Fruit fly (Drosophila melanogaster) whole organism, embryonic: ENCODE data around the gene CG7557.

Experiments
- Adf1 ChIP-seq: fragments of 200-800 bp; sonication (Bioruptor generic); IDR thresholded peaks from 2 replicates; pipeline ENCODE4 v1.3.6; 2022; ENCODE audit warnings: missing biosample characterization, missing genetic modification characterization
- Asciz ChIP-seq: fragments of 200-800 bp; sonication (Bioruptor generic); optimal IDR thresholded peaks from 2 replicates; lab custom pipeline; 2017; ENCODE audit warnings: missing biosample characterization, mild to moderate bottlenecking, missing genetic modification characterization, missing genetic modification reagents
- B-H1 ChIP-seq: fragments of 200-800 bp; sonication (Bioruptor generic); IDR thresholded peaks from 3 replicates; pipeline ENCODE4 v1.3.6; 2022; ENCODE audit warnings: missing biosample characterization, missing genetic modification characterization
- Bdp1 ChIP-seq: fragments of 200-800 bp; sonication (Bioruptor generic); optimal IDR thresholded peaks from 3 replicates; lab custom pipeline; 2016; ENCODE audit warnings: missing biosample characterization, missing genetic modification characterization
- C15 ChIP-seq: fragments of 200-800 bp; sonication (Bioruptor generic); IDR thresholded peaks from 3 replicates; pipeline ENCODE4 v1.3.6; 2022; ENCODE audit warnings: missing biosample characterization, missing genetic modification characterization
- CG10147 ChIP-seq: fragments of 200-800 bp; sonication (Bioruptor generic); optimal IDR thresholded peaks from 2 replicates; lab custom pipeline; 2019; ENCODE audit warnings: missing biosample characterization, mild to moderate bottlenecking, missing genetic modification characterization, moderate library complexity
- CG11398 ChIP-seq: fragments of 200-800 bp; sonication (Bioruptor generic); optimal IDR thresholded peaks from 2 replicates; lab custom pipeline; 2016; ENCODE audit warnings: missing biosample characterization, missing genetic modification characterization
- CG11695 ChIP-seq: fragments of 200-800 bp; sonication (Bioruptor generic); IDR thresholded peaks from 3 replicates; pipeline ENCODE4 v1.3.6; 2022; ENCODE audit warnings: missing biosample characterization, missing genetic modification characterization
- CG12299 ChIP-seq: fragments of 200-800 bp; sonication (Bioruptor generic); optimal IDR thresholded peaks from 2 replicates; lab custom pipeline; 2018; ENCODE audit warnings: missing biosample characterization, mild to moderate bottlenecking, missing genetic modification characterization
- CG13123 ChIP-seq: fragments of 200-800 bp; sonication (Bioruptor generic); optimal IDR thresholded peaks from 2 replicates; lab custom pipeline; 2016; ENCODE audit warnings: missing biosample characterization, missing genetic modification characterization
- CG13424 ChIP-seq: fragments of 200-800 bp; sonication (Bioruptor generic); optimal IDR thresholded peaks from 2 replicates; lab custom pipeline; 2019; ENCODE audit warnings: missing biosample characterization, mild to moderate bottlenecking, missing genetic modification characterization, moderate library complexity
- CG13624 ChIP-seq: fragments of 200-800 bp; sonication (Bioruptor generic); optimal IDR thresholded peaks from 2 replicates; lab custom pipeline; 2016; ENCODE audit warnings: missing biosample characterization, missing genetic modification characterization
- CG13894 ChIP-seq: fragments of 200-800 bp; sonication (Bioruptor generic); optimal IDR thresholded peaks from 3 replicates; lab custom pipeline; 2018; ENCODE audit warnings: missing biosample characterization, mild to moderate bottlenecking, missing genetic modification characterization, moderate library complexity
- CG15073 ChIP-seq: fragments of 200-800 bp; sonication (Bioruptor generic); optimal IDR thresholded peaks from 2 replicates; lab custom pipeline; 2016; ENCODE audit warnings: missing biosample characterization, missing genetic modification characterization
- CG15514 ChIP-seq: fragments of 200-800 bp; sonication (Bioruptor generic); optimal IDR thresholded peaks from 3 replicates; lab custom pipeline; 2017; ENCODE audit warnings: missing biosample characterization, missing genetic modification characterization, mild to moderate bottlenecking, moderate library complexity, missing genetic modification reagents
- CG17186 ChIP-seq: fragments of 200-800 bp; sonication (Bioruptor generic); optimal IDR thresholded peaks from 3 replicates; lab custom pipeline; 2017; ENCODE audit warnings: missing biosample characterization, missing genetic modification reagents, missing genetic modification characterization
- CG17359 ChIP-seq: fragments of 200-800 bp; sonication (Bioruptor generic); optimal IDR thresholded peaks from 3 replicates; lab custom pipeline; 2018; ENCODE audit warnings: missing biosample characterization, mild to moderate bottlenecking, missing genetic modification characterization, moderate library complexity
- CG1792 ChIP-seq: fragments of 200-800 bp; sonication (Bioruptor generic); optimal IDR thresholded peaks from 2 replicates; lab custom pipeline; 2016; ENCODE audit warnings: missing biosample characterization, missing genetic modification characterization
- CG1832 ChIP-seq: fragments of 200-800 bp; sonication (Bioruptor generic); optimal IDR thresholded peaks from 2 replicates; lab custom pipeline; 2017; ENCODE audit warnings: missing biosample characterization, mild to moderate bottlenecking, missing genetic modification characterization, inconsistent platforms
- CG18764 ChIP-seq: fragments of 200-800 bp; sonication (Bioruptor generic); optimal IDR thresholded peaks from 3 replicates; lab custom pipeline; 2016; ENCODE audit warnings: missing biosample characterization, missing genetic modification characterization
- CG31388 ChIP-seq: fragments of 200-800 bp; sonication (Bioruptor generic); optimal IDR thresholded peaks from 2 replicates; lab custom pipeline; 2016; ENCODE audit warnings: missing biosample characterization, missing genetic modification characterization
- CG5245 ChIP-seq: fragments of 200-800 bp; sonication (Bioruptor generic); optimal IDR thresholded peaks from 3 replicates; lab custom pipeline; 2016; ENCODE audit warnings: missing biosample characterization, missing genetic modification characterization
- CG6254 ChIP-seq: fragments of 200-800 bp; sonication (Bioruptor generic); optimal IDR thresholded peaks from 3 replicates; lab custom pipeline; 2017; ENCODE audit warnings: mild to moderate bottlenecking, missing biosample characterization, missing genetic modification reagents, missing genetic modification characterization
- CG7372 ChIP-seq: fragments of 200-800 bp; sonication (Bioruptor generic); IDR thresholded peaks from 2 replicates; pipeline ENCODE4 v1.3.6; 2022; ENCODE audit warnings: missing biosample characterization, missing genetic modification characterization
- CG8765 ChIP-seq: fragments of 200-800 bp; sonication (Bioruptor generic); IDR thresholded peaks from 2 replicates; pipeline ENCODE4 v1.3.6; 2022; ENCODE audit warnings: missing biosample characterization, missing genetic modification characterization
- CrebB ChIP-seq: fragments of 200-800 bp; sonication (Bioruptor generic); optimal IDR thresholded peaks from 3 replicates; lab custom pipeline; 2018; ENCODE audit warnings: missing biosample characterization, mild to moderate bottlenecking, missing genetic modification characterization
- Deaf1 ChIP-seq: fragments of 200-800 bp; optimal IDR thresholded peaks from 3 replicates; lab custom pipeline; 2019; ENCODE audit warnings: missing biosample characterization, mild to moderate bottlenecking, missing genetic modification characterization, moderate library complexity
- Fer3 ChIP-seq: fragments of 200-800 bp; sonication (Bioruptor generic); optimal IDR thresholded peaks from 2 replicates; lab custom pipeline; 2018; ENCODE audit warnings: missing biosample characterization, mild to moderate bottlenecking, missing genetic modification characterization, moderate library complexity
- Hr78 ChIP-seq, 2 experiments: fragments of 200-800 bp in 1 of 2; fragments of >200 bp in 1 of 2; sonication (Bioruptor generic) in 1 of 2; optimal IDR thresholded peaks; 2 replicates each; lab custom pipeline; 2017 to 2019; ENCODE audit warnings: missing biosample characterization in 2 of 2, missing genetic modification characterization in 2 of 2, mild to moderate bottlenecking in 1 of 2, moderate library complexity in 1 of 2
- MESR4 ChIP-seq: fragments of 200-800 bp; sonication (Bioruptor generic); optimal IDR thresholded peaks from 2 replicates; lab custom pipeline; 2018; ENCODE audit warnings: missing biosample characterization, mild to moderate bottlenecking, missing genetic modification characterization, moderate library complexity
- NC2α ChIP-seq: fragments of 200-800 bp; sonication (Bioruptor generic); optimal IDR thresholded peaks from 2 replicates; lab custom pipeline; 2016; ENCODE audit warnings: missing biosample characterization, missing genetic modification characterization
- Nf-YA ChIP-seq: fragments of 200-800 bp; sonication (Bioruptor generic); IDR thresholded peaks from 2 replicates; pipeline ENCODE4 v1.3.6; 2022; ENCODE audit warnings: missing biosample characterization, missing genetic modification characterization
- PHDP ChIP-seq: fragments of 200-800 bp; sonication (Bioruptor generic); optimal IDR thresholded peaks from 3 replicates; lab custom pipeline; 2018; ENCODE audit warnings: missing biosample characterization, mild to moderate bottlenecking, missing genetic modification characterization, moderate library complexity
- Xbp1 ChIP-seq: fragments of 200-800 bp; sonication (Bioruptor generic); optimal IDR thresholded peaks from 3 replicates; lab custom pipeline; 2016; ENCODE audit warnings: missing biosample characterization, mild to moderate bottlenecking, missing genetic modification characterization
- ash1 ChIP-seq: fragments of 200-800 bp; sonication (Bioruptor generic); optimal IDR thresholded peaks from 2 replicates; lab custom pipeline; 2018; ENCODE audit warnings: missing biosample characterization, mild to moderate bottlenecking, missing genetic modification characterization
- az2 ChIP-seq: fragments of 200-800 bp; sonication (Bioruptor generic); optimal IDR thresholded peaks from 3 replicates; lab custom pipeline; 2016; ENCODE audit warnings: missing biosample characterization, missing genetic modification characterization
- cato ChIP-seq: fragments of 200-800 bp; sonication (Bioruptor generic); optimal IDR thresholded peaks from 2 replicates; lab custom pipeline; 2016; ENCODE audit warnings: missing biosample characterization, missing genetic modification characterization, borderline replicate concordance
- dati ChIP-seq: fragments of 200-800 bp; sonication (Bioruptor generic); IDR thresholded peaks from 2 replicates; pipeline ENCODE4 v1.3.6; 2022; ENCODE audit warnings: missing biosample characterization, missing genetic modification characterization
- fd64A ChIP-seq: fragments of 200-800 bp; sonication (Bioruptor generic); optimal IDR thresholded peaks from 3 replicates; lab custom pipeline; 2018; ENCODE audit warnings: missing biosample characterization, mild to moderate bottlenecking, missing genetic modification characterization
- jing ChIP-seq: fragments of 200-800 bp; sonication (Bioruptor generic); optimal IDR thresholded peaks from 2 replicates; lab custom pipeline; 2018; ENCODE audit warnings: missing biosample characterization, mild to moderate bottlenecking, missing genetic modification characterization
- luna ChIP-seq: fragments of 200-800 bp; sonication (Bioruptor generic); optimal IDR thresholded peaks from 2 replicates; lab custom pipeline; 2016; ENCODE audit warnings: missing biosample characterization, missing genetic modification characterization
- mirr ChIP-seq: fragments of 200-800 bp; sonication (Bioruptor generic); optimal IDR thresholded peaks from 3 replicates; lab custom pipeline; 2018; ENCODE audit warnings: missing biosample characterization, mild to moderate bottlenecking, missing genetic modification characterization
- onecut ChIP-seq: fragments of 200-800 bp; sonication (Bioruptor generic); IDR thresholded peaks from 2 replicates; pipeline ENCODE4 v1.3.6; 2022; ENCODE audit warnings: missing biosample characterization, missing genetic modification characterization
- prd ChIP-seq, 3 experiments: fragments of >200 bp in 2 of 3; fragments of 200-800 bp in 1 of 3; sonication (Bioruptor generic) in 1 of 3; optimal IDR thresholded peaks in 2 of 3; IDR thresholded peaks in 1 of 3; 2 replicates in 2 of 3; 3 replicates in 1 of 3; pipeline versions ENCODE4 v1.3.6 to Lab custom; 2017 to 2022; ENCODE audit warnings: missing biosample characterization in 1 of 3, missing genetic modification characterization in 1 of 3
- slou ChIP-seq: fragments of 200-800 bp; sonication (Bioruptor generic); optimal IDR thresholded peaks from 3 replicates; lab custom pipeline; 2016; ENCODE audit warnings: missing biosample characterization, missing genetic modification characterization
- tgo ChIP-seq: fragments of 200-800 bp; sonication (Bioruptor generic); IDR thresholded peaks from 3 replicates; pipeline ENCODE4 v1.3.6; 2022; ENCODE audit warnings: missing biosample characterization, missing genetic modification characterization
- unpg ChIP-seq: fragments of 200-800 bp; sonication (Bioruptor generic); optimal IDR thresholded peaks from 3 replicates; lab custom pipeline; 2018; ENCODE audit warnings: missing biosample characterization, mild to moderate bottlenecking, missing genetic modification characterization, moderate library complexity
- vfl ChIP-seq: fragments of 200-800 bp; sonication (Bioruptor generic); optimal IDR thresholded peaks from 2 replicates; lab custom pipeline; 2016; ENCODE audit warnings: missing biosample characterization, missing genetic modification characterization

Gene CG7557

DNA sequence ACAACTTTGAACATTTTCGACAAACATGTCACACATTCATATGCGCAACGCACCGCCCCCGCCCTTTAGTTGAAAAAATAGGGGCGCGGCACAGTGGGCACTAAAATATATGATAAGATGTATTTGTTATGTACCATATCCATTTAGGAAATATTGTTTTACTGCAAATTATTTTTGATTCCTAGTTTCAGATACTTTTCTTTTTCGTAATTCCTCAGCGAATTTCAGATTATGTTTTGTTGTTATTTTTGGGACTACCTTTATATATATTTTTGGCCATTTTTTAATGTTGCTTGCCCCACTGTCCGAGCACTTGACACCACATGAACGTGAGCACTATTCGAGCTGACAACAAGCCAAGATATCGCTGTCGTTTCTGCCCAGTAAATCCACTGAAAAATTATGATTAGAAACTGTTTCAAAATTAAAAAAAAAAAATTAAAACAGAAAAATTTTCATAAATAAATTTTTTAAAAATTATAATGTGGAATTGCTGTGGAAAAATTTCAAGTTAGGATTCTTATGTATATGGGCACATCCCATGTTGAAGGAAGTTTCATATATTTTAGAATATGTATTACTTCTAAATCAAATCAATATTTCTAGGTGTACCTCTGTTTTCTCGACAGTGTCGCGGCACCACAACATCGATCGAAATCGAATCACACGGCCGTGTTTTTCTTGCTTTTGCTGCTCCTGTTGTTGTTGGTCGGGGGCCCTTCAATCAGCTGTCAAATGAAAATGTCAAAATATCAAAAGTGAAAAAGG is 27.5 kb upstream of the CG7557 start (continued):
- TF ChIP-seq Adf1 (GFP tag; lab: Robert Waterston, UW) (peak; percentile 72), az2 (GFP tag; lab: Kevin White, UChicago) (peak; percentile 84), Nf-YA (GFP tag; lab: Robert Waterston, UW) (peak; percentile 83), ash1 (GFP tag; lab: Kevin White, UChicago) (no peak), onecut (peak; percentile 78), CG17359 (tag; lab: Kevin White, UChicago) (peak; percentile 92), slou (GFP tag; lab: Kevin White, UChicago) (peak; percentile 48), CG1832 (GFP tag; lab: Kevin White, UChicago) (no peak), Xbp1 (peak; percentile 77), CG10147 (GFP tag; lab: Kevin White, UChicago) (peak; percentile 85), CrebB (tag; lab: Kevin White, UChicago) (no peak), fd64A (GFP tag; lab: Kevin White, UChicago) (peak; percentile 35), CG1792 (GFP tag; lab: Kevin White, UChicago) (peak; percentile 75), CG12299 (tag; lab: Kevin White, UChicago) (peak; percentile 58), CG18764 (GFP tag; lab: Kevin White, UChicago) (peak; percentile 82), CG13424 (peak; percentile 92), unpg (GFP tag; lab: Kevin White, UChicago) (peak; percentile 92), Bdp1 (GFP tag; lab: Kevin White, UChicago) (peak; percentile 55), B-H1 (GFP tag; lab: Robert Waterston, UW) (peak; percentile 67), cato (GFP tag; lab: Kevin White, UChicago) (peak; percentile 77), prd (optimal IDR thresholded peaks at IDR 0.05; lab: Kevin White, UChicago) (no peak), prd (GFP tag; IDR thresholded peaks at IDR 0.05; lab: Robert Waterston, UW) (peak; percentile 91), CG15073 (GFP tag; lab: Kevin White, UChicago) (no peak), mirr (GFP tag; lab: Kevin White, UChicago) (no peak), CG13894 (tag; lab: Kevin White, UChicago) (peak; percentile 12), dati (GFP tag; lab: Robert Waterston, UW) (peak; percentile 60; the same call in 1 of the 2 replicates), CG8765 (GFP tag; lab: Robert Waterston, UW) (peak; percentile 82), CG5245 (GFP tag; lab: Kevin White, UChicago) (peak; percentile 86), Hr78 (GFP tag; optimal IDR thresholded peaks at IDR 0.05; lab: Kevin White, UChicago) (peak in 1 of 2 experiments; percentile 50), PHDP (tag; lab: Kevin White, UChicago) (peak; percentile 90), CG7372 (GFP tag; lab: Robert Waterston, UW) (peak; percentile 82), CG31388 (GFP tag; lab: Kevin White, UChicago) (peak; percentile 64), CG6254 (GFP tag; lab: Kevin White, UChicago) (peak; percentile 92), C15 (GFP tag; lab: Robert Waterston, UW) (0 out of 3 replicates have a peak, but pooled peaks have one; percentile 40), Deaf1 (peak; percentile 74), vfl (peak; percentile 43), MESR4 (no peak), CG17186 (GFP tag; lab: Kevin White, UChicago) (peak; percentile 24), tgo (GFP tag; lab: Robert Waterston, UW) (peak; percentile 92), luna (GFP tag; lab: Kevin White, UChicago) (no peak), CG11695 (peak; percentile 87), CG15514 (peak; percentile 69), Asciz (GFP tag; lab: Kevin White, UChicago) (peak; percentile 90), CG13624 (GFP tag; lab: Kevin White, UChicago) (no peak), CG11398 (GFP tag; lab: Kevin White, UChicago) (no peak), NC2α (GFP tag; lab: Kevin White, UChicago) (peak; percentile 66), CG13123 (GFP tag; lab: Kevin White, UChicago) (peak; percentile 1), jing (peak; percentile 39), Fer3 (tag; lab: Kevin White, UChicago) (peak; percentile 72)
